Worm (Caenorhabditis elegans) whole organism, mixed stage, embryonic: Measurements from ENCODE around the gene oac-10.

Experiments
- bed-3 ChIP-seq: fragments of 200-800 bp; sonication (Bioruptor generic); optimal IDR thresholded peaks from 3 replicates; lab custom pipeline; 2018; ENCODE audit warnings: mild to moderate bottlenecking, missing genetic modification characterization, moderate library complexity, missing compliant biosample characterization
- blmp-1 ChIP-seq: fragments of 150-350 bp; optimal IDR thresholded peaks from 2 replicates; lab custom pipeline; 2014; ENCODE audit warnings: missing biosample characterization, missing genetic modification characterization
- ceh-39 ChIP-seq: fragments of 150-350 bp; optimal IDR thresholded peaks from 2 replicates; lab custom pipeline; 2014; ENCODE audit warnings: missing biosample characterization, missing genetic modification characterization
- ceh-43 ChIP-seq: fragments of 200-800 bp; sonication (Bioruptor generic); optimal IDR thresholded peaks from 2 replicates; lab custom pipeline; 2018; ENCODE audit warnings: mild to moderate bottlenecking, missing genetic modification characterization, moderate library complexity, missing compliant biosample characterization
- ceh-83 ChIP-seq: fragments of 200-800 bp; sonication (Bioruptor generic); optimal IDR thresholded peaks from 2 replicates; lab custom pipeline; 2018; ENCODE audit warnings: mild to moderate bottlenecking, missing genetic modification characterization, missing compliant biosample characterization
- ces-1 ChIP-seq: fragments of 150-350 bp; optimal IDR thresholded peaks from 2 replicates; lab custom pipeline; 2014; ENCODE audit warnings: missing biosample characterization, missing genetic modification reagents, missing genetic modification characterization
- drap-1 ChIP-seq: fragments of 200-800 bp; sonication (Bioruptor generic); optimal IDR thresholded peaks from 3 replicates; lab custom pipeline; 2018; ENCODE audit warnings: mild to moderate bottlenecking, missing genetic modification characterization, missing compliant biosample characterization
- elt-1 ChIP-seq: sonication (generic microtip); optimal IDR thresholded peaks from 2 replicates; lab custom pipeline; 2017; ENCODE audit warnings: missing genetic modification characterization, mild to moderate bottlenecking, missing compliant biosample characterization, antibody characterized with exemption, moderate library complexity, borderline replicate concordance; ENCODE audit not compliant: insufficient read depth
- elt-3 ChIP-seq: fragments of 150-350 bp; optimal IDR thresholded peaks from 2 replicates; lab custom pipeline; 2014; ENCODE audit warnings: missing biosample characterization, missing genetic modification characterization
- flh-1 ChIP-seq: fragments of 200-800 bp; sonication (Bioruptor generic); optimal IDR thresholded peaks from 2 replicates; lab custom pipeline; 2018; ENCODE audit warnings: mild to moderate bottlenecking, missing genetic modification characterization, moderate library complexity, missing compliant biosample characterization
- ham-2 ChIP-seq: fragments of 200-800 bp; sonication (Bioruptor generic); optimal IDR thresholded peaks from 2 replicates; lab custom pipeline; 2018; ENCODE audit warnings: mild to moderate bottlenecking, missing genetic modification characterization, missing compliant biosample characterization
- hlh-1 ChIP-seq: fragments of 150-350 bp; optimal IDR thresholded peaks from 2 replicates; lab custom pipeline; 2014; ENCODE audit warnings: missing biosample characterization, missing genetic modification reagents, missing genetic modification characterization
- lin-13 ChIP-seq: fragments of 150-350 bp; optimal IDR thresholded peaks from 2 replicates; lab custom pipeline; 2014; ENCODE audit warnings: missing biosample characterization, missing genetic modification characterization
- lin-32 ChIP-seq: fragments of 200-800 bp; sonication (Bioruptor generic); optimal IDR thresholded peaks from 2 replicates; lab custom pipeline; 2018; ENCODE audit warnings: mild to moderate bottlenecking, missing genetic modification characterization, missing compliant biosample characterization
- lsy-2 ChIP-seq: fragments of 150-350 bp; optimal IDR thresholded peaks from 2 replicates; lab custom pipeline; 2014; ENCODE audit warnings: missing biosample characterization, missing genetic modification characterization
- mab-5 ChIP-seq: fragments of 150-350 bp; optimal IDR thresholded peaks from 2 replicates; lab custom pipeline; 2014; ENCODE audit warnings: missing biosample characterization, missing genetic modification characterization
- mep-1 ChIP-seq: fragments of 150-350 bp; optimal IDR thresholded peaks from 2 replicates; lab custom pipeline; 2017; ENCODE audit warnings: missing biosample characterization, missing genetic modification reagents, missing genetic modification characterization, inconsistent platforms
- mls-2 ChIP-seq: sonication (generic microtip); optimal IDR thresholded peaks from 2 replicates; lab custom pipeline; 2016; ENCODE audit warnings: mild to moderate bottlenecking, missing genetic modification characterization, moderate library complexity, missing compliant biosample characterization
- nhr-12 ChIP-seq: fragments of 150-350 bp; optimal IDR thresholded peaks from 2 replicates; lab custom pipeline; 2014; ENCODE audit warnings: missing biosample characterization, missing genetic modification characterization
- nhr-2 ChIP-seq: fragments of 150-350 bp; optimal IDR thresholded peaks from 2 replicates; lab custom pipeline; 2014; ENCODE audit warnings: missing biosample characterization, missing genetic modification characterization
- sem-2 ChIP-seq: fragments of 200-800 bp; sonication (Bioruptor generic); optimal IDR thresholded peaks from 2 replicates; lab custom pipeline; 2018; ENCODE audit warnings: mild to moderate bottlenecking, missing genetic modification characterization, missing compliant biosample characterization
- snpc-4 ChIP-seq: fragments of 150-350 bp; optimal IDR thresholded peaks from 2 replicates; lab custom pipeline; 2014; ENCODE audit warnings: missing biosample characterization, missing genetic modification characterization
- sptf-1 ChIP-seq: sonication (generic microtip); optimal IDR thresholded peaks from 2 replicates; lab custom pipeline; 2017; ENCODE audit warnings: mild to moderate bottlenecking, missing genetic modification characterization, moderate library complexity, missing compliant biosample characterization
- tbx-8 ChIP-seq: fragments of 200-800 bp; sonication (Bioruptor generic); optimal IDR thresholded peaks from 2 replicates; lab custom pipeline; 2018; ENCODE audit warnings: mild to moderate bottlenecking, missing genetic modification characterization, moderate library complexity, missing compliant biosample characterization
- unc-120 ChIP-seq: sonication (generic microtip); optimal IDR thresholded peaks from 2 replicates; lab custom pipeline; 2017; ENCODE audit warnings: missing genetic modification characterization, missing compliant biosample characterization; ENCODE audit not compliant: poor library complexity, severe bottlenecking
- unc-39 ChIP-seq: fragments of 150-350 bp; optimal IDR thresholded peaks from 2 replicates; lab custom pipeline; 2014; ENCODE audit warnings: missing biosample characterization, missing genetic modification characterization
- unc-62 ChIP-seq: fragments of 150-350 bp; optimal IDR thresholded peaks from 2 replicates; lab custom pipeline; 2014; ENCODE audit warnings: missing biosample characterization, missing genetic modification reagents, missing genetic modification characterization
- zip-8 ChIP-seq: fragments of 150-350 bp; optimal IDR thresholded peaks from 2 replicates; lab custom pipeline; 2014; ENCODE audit warnings: missing biosample characterization, missing genetic modification characterization
- ztf-11 ChIP-seq: fragments of 150-350 bp; optimal IDR thresholded peaks from 2 replicates; lab custom pipeline; 2014; ENCODE audit warnings: missing biosample characterization, missing genetic modification characterization

oac-10 gene

ce11 chrII:3869601-3870000 is at the start of gene oac-10:
Gene oac-10 (plus strand): TSS chrII:3869901.
- TF ChIP-seq unc-62 (GFP tag; lab: Kevin White, UChicago) (no peak), lin-13 (tag; lab: Kevin White, UChicago) (no peak), ceh-83 (GFP tag; lab: Kevin White, UChicago) (no peak), elt-3 (tag; lab: Kevin White, UChicago) (no peak), ham-2 (no peak), nhr-2 (tag; lab: Kevin White, UChicago) (no peak), mab-5 (tag; lab: Kevin White, UChicago) (no peak), blmp-1 (tag; lab: Kevin White, UChicago) (no peak), hlh-1 (tag; lab: Kevin White, UChicago) (no peak), flh-1 (GFP tag; lab: Kevin White, UChicago) (no peak), ceh-39 (tag; lab: Kevin White, UChicago) (no peak), lsy-2 (tag; lab: Kevin White, UChicago) (no peak), mls-2 (tag; lab: Kevin White, UChicago) (no peak), elt-1 (no peak), ztf-11 (no peak), sptf-1 (tag; lab: Kevin White, UChicago) (no peak), ceh-43 (no peak)

- TF ChIP-seq ceh-39 (tag; lab: Kevin White, UChicago) (no peak), tbx-8 (GFP tag; lab: Kevin White, UChicago) (no peak)
Observed at ce11 chrII:3821248-3821647, 48.5 kb upstream of the oac-10 start, which contains the start of gene F54D10.7. Gene F54D10.7 (minus strand): TSS chrII:3821296.

- no peak for TF ChIP-seq unc-39 (tag; lab: Kevin White, UChicago)
- TF ChIP-seq lin-32 (GFP tag; lab: Kevin White, UChicago), result no peak
- no peak for TF ChIP-seq nhr-12
- TF ChIP-seq tbx-8 (GFP tag; lab: Kevin White, UChicago), result no peak
- no peak for TF ChIP-seq flh-1 (GFP tag; lab: Kevin White, UChicago)
- no peak for TF ChIP-seq elt-3 (tag; lab: Kevin White, UChicago)
- no peak for TF ChIP-seq mep-1 (tag; lab: Kevin White, UChicago)
- TF ChIP-seq ztf-11, result no peak
- no peak for TF ChIP-seq elt-1
- TF ChIP-seq bed-3 (GFP tag; lab: Kevin White, UChicago), result no peak
- TF ChIP-seq sptf-1 (tag; lab: Kevin White, UChicago), result no peak
- TF ChIP-seq unc-120 (tag; lab: Kevin White, UChicago), result no peak
- TF ChIP-seq lin-13 (tag; lab: Kevin White, UChicago), result no peak
- no peak for TF ChIP-seq drap-1 (GFP tag; lab: Kevin White, UChicago)
- TF ChIP-seq snpc-4, result no peak
Observed at ce11 chrII:3823855-3824254, 45.8 kb upstream of the oac-10 start, which contains the start of gene skr-15. Gene skr-15 (plus strand): TSS chrII:3824155.

ce11 chrII:3827801-3828200 is 41.9 kb upstream of the oac-10 start, which contains the start of gene F54D10.8:
Gene F54D10.8 (minus strand): TSS chrII:3827901.
- no peak for TF ChIP-seq lin-13 (tag; lab: Kevin White, UChicago)
- TF ChIP-seq zip-8 (tag; lab: Kevin White, UChicago), result no peak
- no peak for TF ChIP-seq ces-1
- TF ChIP-seq blmp-1 (tag; lab: Kevin White, UChicago), result no peak
- no peak for TF ChIP-seq mls-2 (tag; lab: Kevin White, UChicago)
- TF ChIP-seq nhr-2 (tag; lab: Kevin White, UChicago), result no peak
- no peak for TF ChIP-seq ceh-83 (GFP tag; lab: Kevin White, UChicago)
- TF ChIP-seq drap-1 (GFP tag; lab: Kevin White, UChicago), result no peak
- TF ChIP-seq unc-39 (tag; lab: Kevin White, UChicago), result no peak
- TF ChIP-seq sem-2 (GFP tag; lab: Kevin White, UChicago), result no peak
- no peak for TF ChIP-seq snpc-4
- TF ChIP-seq unc-120 (tag; lab: Kevin White, UChicago), result no peak
- no peak for TF ChIP-seq lin-32 (GFP tag; lab: Kevin White, UChicago)
- TF ChIP-seq, all 35 proteins: peak for 0

ce11 chrII:3829623-3830022 is 40.1 kb upstream of the oac-10 start:
- TF ChIP-seq unc-120 (tag; lab: Kevin White, UChicago), result no peak
